Worm (Caenorhabditis elegans): ENCODE measurements around the gene T19B10.5.
A peak's percentile ranks its signal among the peaks of the same experiment; 100 is the strongest.

The T19B10.5 gene

DNA sequence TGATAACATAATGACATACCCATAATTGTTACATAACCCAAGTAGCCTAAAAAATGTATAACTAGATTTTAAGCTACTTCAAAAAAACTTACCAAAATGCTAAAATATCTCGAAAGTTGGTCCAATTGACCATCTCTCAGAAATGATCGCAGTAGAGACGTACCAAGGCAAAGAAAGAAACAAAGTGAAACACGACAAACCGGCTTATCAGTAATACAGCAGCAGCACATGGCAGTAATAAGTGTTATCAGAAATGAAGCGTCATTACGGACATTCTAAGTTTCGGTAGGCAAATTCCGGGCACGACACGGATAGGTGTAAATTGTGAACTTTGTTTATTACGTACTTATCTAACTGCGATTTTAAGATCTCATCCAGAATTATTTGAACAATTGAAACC is 31.0 kb downstream of the T19B10.5 start, which contains the start of gene cln-3.1:
Gene cln-3.1, minus strand, starts transcription at position 171 of the 400 bp plus-strand sequence.
- peak; percentile 64 for TF ChIP-seq elt-2 (tag; optimal IDR thresholded peaks at IDR 0.05)
- no peak for TF ChIP-seq nhr-23 (tag; optimal IDR thresholded peaks at IDR 0.05)
- TF ChIP-seq pqm-1 (tag; optimal IDR thresholded peaks at IDR 0.05): peak; percentile 28

DNA sequence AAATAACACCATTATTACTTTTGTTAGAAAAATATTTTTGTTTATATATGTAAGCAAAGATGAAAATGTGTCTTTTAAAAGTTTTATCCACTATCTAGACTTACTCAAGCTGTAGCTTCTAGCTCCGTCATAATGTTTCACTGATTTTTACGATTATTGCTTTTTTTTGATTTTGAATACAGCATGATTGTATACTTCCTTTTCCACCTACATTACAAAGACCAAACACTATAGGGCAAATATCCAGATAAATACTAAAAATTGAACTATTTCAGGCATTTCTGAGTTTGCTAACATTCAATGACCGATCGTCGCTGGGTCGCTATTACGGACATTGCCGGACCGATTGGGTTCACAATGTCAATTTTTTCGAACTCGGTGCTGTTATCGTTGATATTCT is 32.2 kb downstream of the T19B10.5 start, which contains the start of gene str-116:
Gene str-116, plus strand, starts transcription at position 301 of the 400 bp plus-strand sequence.
- no peak for TF ChIP-seq snpc-4 (tag; optimal IDR thresholded peaks at IDR 0.05)
- no peak for TF ChIP-seq nhr-12 (tag; optimal IDR thresholded peaks at IDR 0.05)
- no peak for TF ChIP-seq zag-1 (tag; optimal IDR thresholded peaks at IDR 0.05)
- TF ChIP-seq lsy-12 (tag; optimal IDR thresholded peaks at IDR 0.05): no peak
- TF ChIP-seq nfya-1 (tag; optimal IDR thresholded peaks at IDR 0.05; ENCODE audit: insufficient read depth): no peak

DNA sequence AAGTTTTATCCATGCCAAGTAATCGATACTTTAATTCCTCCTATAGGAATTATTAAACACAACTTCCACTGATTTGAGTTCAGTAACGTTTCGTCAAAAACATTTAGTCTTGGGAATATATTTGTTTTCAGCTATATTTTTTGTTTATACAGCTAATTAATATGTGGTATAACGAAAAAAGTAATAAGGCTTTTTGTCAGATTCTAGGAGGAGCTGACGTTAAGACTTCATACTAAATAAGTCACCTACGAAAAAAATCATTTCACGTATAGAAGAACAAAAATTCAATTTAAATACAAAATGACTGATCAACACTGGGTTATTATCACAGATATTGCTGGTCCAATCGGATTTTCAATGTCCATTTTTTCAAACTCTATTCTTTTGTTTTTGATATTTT is 34.3 kb downstream of the T19B10.5 start, which contains the start of gene str-115:
Gene str-115, plus strand, starts transcription at position 301 of the 400 bp plus-strand sequence.
- TF ChIP-seq ZK546.5 (tag; optimal IDR thresholded peaks at IDR 0.05) (no peak), ceh-9 (tag; optimal IDR thresholded peaks at IDR 0.05) (no peak), daf-12 (tag; optimal IDR thresholded peaks at IDR 0.05) (no peak), unc-62 (GFP tag; optimal IDR thresholded peaks at IDR 0.05) (no peak), fkh-2 (tag; optimal IDR thresholded peaks at IDR 0.05) (no peak), zag-1 (tag; optimal IDR thresholded peaks at IDR 0.05) (no peak), tbx-2 (tag; optimal IDR thresholded peaks at IDR 0.05) (no peak), nhr-43 (tag; optimal IDR thresholded peaks at IDR 0.05; ENCODE audit: poor library complexity, severe bottlenecking) (no peak)

DNA sequence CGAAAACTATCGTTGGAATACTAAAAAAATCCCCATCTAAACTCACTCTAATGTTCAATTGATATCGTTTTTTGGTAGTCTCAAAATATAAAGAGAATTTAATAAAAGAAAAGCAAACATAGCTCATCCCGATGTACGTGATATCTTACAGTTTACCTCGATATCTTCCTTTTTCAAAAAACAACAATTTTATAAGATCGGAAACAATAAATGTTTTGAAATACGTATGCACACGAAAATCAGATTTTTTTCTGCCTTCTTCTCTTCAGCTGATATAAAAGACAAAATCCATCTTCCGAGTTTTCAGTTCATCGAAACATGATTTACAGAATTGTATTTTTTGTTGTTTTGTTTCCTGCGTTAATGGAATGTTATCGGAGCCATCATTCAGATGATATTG is 36.6 kb downstream of the T19B10.5 start, which contains the start of gene clec-222:
Gene clec-222, plus strand, starts transcription at position 301 of the 400 bp plus-strand sequence.
- no peak for TF ChIP-seq daf-12 (tag; optimal IDR thresholded peaks at IDR 0.05)
- no peak for TF ChIP-seq nhr-25 (tag; optimal IDR thresholded peaks at IDR 0.05)
- TF ChIP-seq elt-3 (tag; optimal IDR thresholded peaks at IDR 0.05): no peak
- TF ChIP-seq zag-1 (tag; optimal IDR thresholded peaks at IDR 0.05): no peak
- TF ChIP-seq mml-1 (tag; optimal IDR thresholded peaks at IDR 0.05): no peak
- no peak for TF ChIP-seq nhr-43 (tag; optimal IDR thresholded peaks at IDR 0.05; ENCODE audit: poor library complexity, severe bottlenecking)
- no peak for TF ChIP-seq unc-62 (GFP tag; optimal IDR thresholded peaks at IDR 0.05)
- no peak for TF ChIP-seq unc-39 (tag; optimal IDR thresholded peaks at IDR 0.05)
- TF ChIP-seq pha-4 (tag; optimal IDR thresholded peaks at IDR 0.05): no peak
- TF ChIP-seq fos-1 (tag; optimal IDR thresholded peaks at IDR 0.05): no peak
- TF ChIP-seq ceh-9 (tag; optimal IDR thresholded peaks at IDR 0.05): no peak
- TF ChIP-seq aly-2 (tag; optimal IDR thresholded peaks at IDR 0.05): no peak
- no peak for TF ChIP-seq lin-39 (tag; optimal IDR thresholded peaks at IDR 0.05)

DNA sequence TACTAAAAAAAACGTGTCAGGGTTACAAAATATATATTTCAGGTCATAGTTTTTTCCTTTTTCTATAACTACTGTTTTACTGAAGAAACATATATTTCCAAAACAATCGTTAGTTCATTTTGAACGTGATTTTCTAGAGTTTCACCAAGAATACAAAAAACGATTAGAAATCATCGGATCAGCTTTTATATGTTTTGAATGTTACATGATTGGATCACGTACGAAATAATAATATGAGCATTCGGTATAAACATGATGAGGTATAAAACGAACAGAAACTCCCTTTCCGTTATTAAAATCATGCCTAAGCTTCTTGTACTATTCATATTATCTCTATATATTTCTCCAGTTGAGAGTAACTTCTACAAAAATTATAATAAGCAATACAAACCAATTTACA is 38.4 kb downstream of the T19B10.5 start, which contains the start of gene clec-223:
Gene clec-223, plus strand, starts transcription at position 301 of the 400 bp plus-strand sequence.
- TF ChIP-seq unc-39 (tag; optimal IDR thresholded peaks at IDR 0.05): no peak
- TF ChIP-seq nhr-237 (tag; optimal IDR thresholded peaks at IDR 0.05): no peak
- TF ChIP-seq snpc-4 (tag; optimal IDR thresholded peaks at IDR 0.05): no peak
- no peak for TF ChIP-seq tbx-2 (tag; optimal IDR thresholded peaks at IDR 0.05)
- TF ChIP-seq fkh-10 (GFP tag; optimal IDR thresholded peaks at IDR 0.05): no peak
- no peak for TF ChIP-seq aly-2 (tag; optimal IDR thresholded peaks at IDR 0.05)
- TF ChIP-seq jun-1 (tag; optimal IDR thresholded peaks at IDR 0.05): no peak

DNA sequence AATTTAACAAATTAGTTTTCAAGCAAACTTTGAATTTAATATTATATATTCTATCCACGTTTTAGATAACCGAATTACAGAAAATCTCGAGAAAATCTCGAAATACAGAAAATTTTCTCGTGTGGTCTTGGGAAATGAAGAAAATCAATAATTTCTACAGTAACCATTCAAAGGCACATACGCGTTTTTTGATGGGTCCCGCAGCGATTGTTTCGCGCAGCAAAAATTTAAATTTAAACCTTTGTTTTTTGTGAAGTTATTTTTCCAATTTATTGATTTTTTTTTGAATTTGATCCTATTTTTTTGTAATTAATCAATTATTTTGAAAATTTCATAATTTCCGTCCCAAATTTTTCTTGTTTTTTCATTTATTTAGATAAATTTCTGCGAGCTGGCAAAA is 45.1 kb downstream of the T19B10.5 start:
- TF ChIP-seq fkh-10 (GFP tag; optimal IDR thresholded peaks at IDR 0.05) (no peak), pqm-1 (tag; optimal IDR thresholded peaks at IDR 0.05) (no peak), lin-39 (tag; optimal IDR thresholded peaks at IDR 0.05) (no peak), elt-3 (tag; optimal IDR thresholded peaks at IDR 0.05) (no peak), aly-2 (tag; optimal IDR thresholded peaks at IDR 0.05) (no peak), nfya-1 (tag; optimal IDR thresholded peaks at IDR 0.05; ENCODE audit: insufficient read depth) (no peak), ama-1 (optimal IDR thresholded peaks at IDR 0.05) (no peak), ceh-9 (tag; optimal IDR thresholded peaks at IDR 0.05) (no peak), ceh-16 (tag; optimal IDR thresholded peaks at IDR 0.05) (no peak), lsy-12 (tag; optimal IDR thresholded peaks at IDR 0.05) (no peak), jun-1 (tag; optimal IDR thresholded peaks at IDR 0.05) (no peak), mml-1 (tag; optimal IDR thresholded peaks at IDR 0.05) (no peak), nhr-11 (tag; optimal IDR thresholded peaks at IDR 0.05) (no peak), snpc-4 (tag; optimal IDR thresholded peaks at IDR 0.05) (no peak)

Measured in whole organism, L3 larva.